Fruit fly (Drosophila melanogaster) Kc167 (cell line): ENCODE results near the gene CG9263.

Experiments used
- Myc ChIP-seq: fragments of >200 bp; optimal IDR thresholded peaks from 2 replicates; lab custom pipeline; 2017; ENCODE audit warnings: missing external identifiers
- Sin3A ChIP-seq: fragments of >200 bp; optimal IDR thresholded peaks from 2 replicates; lab custom pipeline; 2018; ENCODE audit warnings: missing external identifiers
- h ChIP-seq: fragments of >200 bp; optimal IDR thresholded peaks from 3 replicates; lab custom pipeline; 2018; ENCODE audit warnings: missing external identifiers
- insv ChIP-seq: fragments of >200 bp; optimal IDR thresholded peaks from 3 replicates; lab custom pipeline; 2018; ENCODE audit warnings: missing external identifiers
- psq ChIP-seq: fragments of >200 bp; optimal IDR thresholded peaks from 2 replicates; lab custom pipeline; 2017; ENCODE audit warnings: missing external identifiers
- ttk ChIP-seq: sonication (Bioruptor generic); optimal IDR thresholded peaks from 2 replicates; lab custom pipeline; 2017; ENCODE audit warnings: missing external identifiers

CG9263 gene

DNA sequence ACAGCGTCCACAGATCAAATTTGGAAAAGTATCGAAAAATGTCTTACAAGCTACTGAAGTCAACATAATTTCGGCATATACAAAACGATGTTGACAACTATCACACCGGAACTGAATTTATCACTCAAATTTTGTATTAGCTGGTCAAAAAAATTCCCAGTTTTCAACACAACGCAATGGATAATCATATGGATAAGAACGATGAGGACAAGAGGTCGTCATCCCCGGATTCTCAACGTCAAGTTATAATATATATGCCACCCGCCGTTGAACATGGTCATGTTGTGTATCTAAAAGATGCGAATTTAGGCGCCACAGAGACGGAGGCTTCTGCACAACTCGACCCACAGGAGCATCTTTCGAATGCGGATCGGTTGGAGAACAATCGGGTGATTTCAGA, at the start of gene CG9263:
Gene CG9263 (minus strand): TSS at position 101 of the 400 bp plus-strand sequence.
- no peak for TF ChIP-seq Sin3A (lab: Kevin White, UChicago)
- TF ChIP-seq psq = no peak
- no peak for TF ChIP-seq Myc (lab: Kevin White, UChicago)
- TF ChIP-seq h (lab: Kevin White, UChicago) = no peak
- no peak for TF ChIP-seq ttk (lab: Kevin White, UChicago)
- TF ChIP-seq insv = no peak

- TF ChIP-seq Myc (lab: Kevin White, UChicago) (no peak), Sin3A (lab: Kevin White, UChicago) (no peak), h (lab: Kevin White, UChicago) (no peak), insv (no peak), psq (no peak), ttk (lab: Kevin White, UChicago) (no peak)
Measured at dm6 chr2L:13591393-13591792, 49.0 kb upstream of the CG9263 start.

DNA sequence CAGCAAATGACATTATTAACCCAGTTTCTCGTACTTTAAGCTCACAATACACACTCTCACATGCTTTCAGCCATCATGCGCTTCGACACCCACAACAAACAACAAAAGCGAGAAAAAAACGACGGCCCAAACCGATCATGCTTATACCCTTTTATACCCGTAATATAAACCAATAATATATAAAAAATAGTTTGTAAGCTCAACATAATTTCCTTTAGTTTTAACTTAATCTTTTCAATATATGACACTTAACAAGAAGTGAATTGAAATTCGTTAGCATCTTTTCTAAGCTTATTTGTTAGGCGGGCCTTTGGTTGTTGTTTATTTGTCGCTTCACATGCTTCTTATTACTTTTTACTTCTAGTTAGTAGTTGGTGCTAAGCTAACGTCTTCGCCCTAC, 44.3 kb upstream of the CG9263 start:
- TF ChIP-seq psq = no peak
- no peak for TF ChIP-seq ttk (lab: Kevin White, UChicago)
- no peak for TF ChIP-seq h (lab: Kevin White, UChicago)

DNA sequence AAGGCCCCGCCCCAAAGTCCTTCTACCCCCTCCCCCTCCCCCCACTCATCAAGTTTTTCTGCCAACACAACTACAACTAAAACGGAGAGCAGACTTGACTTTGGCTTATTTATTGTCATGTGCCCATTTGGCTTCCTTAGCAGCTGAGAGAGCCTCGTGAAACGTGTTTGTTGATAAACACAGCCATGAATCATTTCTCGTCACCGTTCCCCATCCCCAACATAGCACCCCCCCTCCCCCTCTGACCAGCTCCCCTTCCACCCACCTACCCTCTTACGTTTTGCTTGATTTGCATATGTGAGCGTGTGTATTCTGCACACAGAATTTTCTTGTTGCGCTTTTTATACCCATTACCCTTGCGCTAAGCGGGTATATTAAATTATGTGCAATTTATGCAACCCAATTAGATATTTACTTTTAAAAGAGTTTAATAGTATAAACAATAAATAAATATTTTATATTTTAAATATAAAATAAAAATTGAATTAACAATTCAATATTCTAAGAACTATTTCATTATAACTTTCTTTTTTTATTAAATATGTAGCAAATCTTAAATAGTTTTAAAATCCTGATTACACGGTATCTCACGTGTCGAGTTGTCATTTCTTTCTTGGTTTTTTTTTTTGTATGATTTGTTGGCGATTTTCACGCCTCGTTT, 29.5 kb upstream of the CG9263 start:
- TF ChIP-seq Myc (lab: Kevin White, UChicago) = no peak
- no peak for TF ChIP-seq psq
- TF ChIP-seq insv = no peak
- no peak for TF ChIP-seq ttk (lab: Kevin White, UChicago)

DNA sequence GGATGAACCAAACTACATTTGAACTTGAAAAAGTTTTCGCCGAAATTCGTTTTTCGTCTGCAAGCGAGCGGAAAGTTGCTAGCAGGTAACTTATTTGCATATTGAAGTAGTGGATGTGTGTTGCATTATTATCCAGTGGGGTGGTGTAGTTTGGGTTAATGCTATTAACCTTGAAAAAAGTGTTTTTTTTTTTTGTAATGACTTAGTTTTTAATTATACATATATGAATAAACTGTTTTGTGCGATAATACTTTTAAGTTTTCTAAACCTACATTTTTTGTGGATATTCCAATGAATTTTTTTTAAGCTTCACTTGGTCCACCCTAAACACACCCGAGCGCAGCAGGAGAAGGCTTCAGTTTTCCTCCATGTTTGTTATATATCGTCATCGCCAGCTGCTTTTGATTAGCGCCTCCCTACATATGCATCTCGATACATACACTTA, 28.6 kb upstream of the CG9263 start:
- no peak for TF ChIP-seq Myc (lab: Kevin White, UChicago)
- TF ChIP-seq insv = no peak
- TF ChIP-seq Sin3A (lab: Kevin White, UChicago) = no peak
- TF ChIP-seq psq = no peak
- TF ChIP-seq ttk (lab: Kevin White, UChicago) = no peak

dm6 chr2L:13570016-13570415, 27.6 kb upstream of the CG9263 start:
- TF ChIP-seq Myc (lab: Kevin White, UChicago) (no peak), ttk (lab: Kevin White, UChicago) (no peak), psq (no peak), insv (no peak), h (lab: Kevin White, UChicago) (no peak)

DNA sequence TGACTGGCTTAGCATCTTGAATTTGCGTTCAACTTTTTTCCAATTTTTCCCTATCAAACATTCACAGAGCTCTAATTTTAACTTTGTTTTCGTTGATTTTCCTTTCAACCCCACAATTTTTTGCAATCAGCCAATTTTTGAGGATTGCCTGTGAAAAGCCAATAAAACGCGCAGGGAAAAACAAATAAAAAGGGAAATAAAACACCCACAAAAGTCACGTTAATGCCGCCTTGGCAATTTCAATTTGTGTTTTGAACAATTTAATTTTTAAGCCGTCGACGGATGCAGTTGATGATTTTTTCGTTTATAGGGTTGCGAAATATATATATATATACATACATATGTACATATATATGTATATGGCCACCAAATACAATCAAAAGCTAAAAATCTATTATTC, 26.6 kb upstream of the CG9263 start:
- TF ChIP-seq insv (no peak), Myc (lab: Kevin White, UChicago) (no peak), psq (no peak), ttk (lab: Kevin White, UChicago) (no peak), h (lab: Kevin White, UChicago) (no peak), Sin3A (lab: Kevin White, UChicago) (no peak)

dm6 chr2L:13555397-13555796, 13.0 kb upstream of the CG9263 start:
- TF ChIP-seq insv (no peak), Myc (lab: Kevin White, UChicago) (no peak), h (lab: Kevin White, UChicago) (no peak), Sin3A (lab: Kevin White, UChicago) (no peak), ttk (lab: Kevin White, UChicago) (no peak), psq (no peak)

DNA sequence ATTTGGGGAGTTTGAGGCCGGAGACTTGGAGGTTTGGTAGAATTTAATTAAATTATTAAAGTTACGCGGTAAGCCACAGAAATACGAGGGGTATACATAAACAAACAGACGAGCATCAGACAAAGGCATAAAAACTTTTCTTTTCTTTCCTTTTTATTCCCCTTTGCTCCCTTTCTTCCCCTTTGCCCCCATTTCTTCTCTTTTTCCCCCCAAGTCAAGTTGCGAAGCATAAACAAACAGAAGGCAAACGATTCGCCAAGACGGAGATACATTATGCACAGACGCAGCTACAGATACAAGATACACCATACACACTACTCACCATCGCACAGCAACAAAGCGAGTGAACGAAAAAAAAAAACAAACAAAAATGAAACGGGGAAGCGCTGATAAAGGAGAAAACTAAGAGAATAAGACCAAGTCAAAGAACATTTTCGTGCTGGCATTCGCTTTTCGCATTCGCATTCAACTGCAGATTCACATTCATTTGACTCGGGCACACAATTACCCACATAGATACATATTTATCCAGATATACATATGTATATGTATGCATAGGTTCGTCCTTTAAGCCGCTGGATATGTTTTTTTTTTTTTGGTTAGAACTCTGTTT, 12.3 kb upstream of the CG9263 start:
- no peak for TF ChIP-seq insv
- no peak for TF ChIP-seq Myc (lab: Kevin White, UChicago)
- no peak for TF ChIP-seq psq
- TF ChIP-seq Sin3A (lab: Kevin White, UChicago) = no peak
- TF ChIP-seq h (lab: Kevin White, UChicago) = no peak
- TF ChIP-seq ttk (lab: Kevin White, UChicago) = no peak

- TF ChIP-seq ttk (lab: Kevin White, UChicago) = no peak
- TF ChIP-seq insv = no peak
- no peak for TF ChIP-seq h (lab: Kevin White, UChicago)
- TF ChIP-seq Myc (lab: Kevin White, UChicago) = no peak
- TF ChIP-seq Sin3A (lab: Kevin White, UChicago) = no peak
- no peak for TF ChIP-seq psq
Measured at dm6 chr2L:13552686-13553085, 10.3 kb upstream of the CG9263 start.

- TF ChIP-seq Myc (lab: Kevin White, UChicago) = no peak
- no peak for TF ChIP-seq psq
- no peak for TF ChIP-seq h (lab: Kevin White, UChicago)
- TF ChIP-seq ttk (lab: Kevin White, UChicago) = no peak
- TF ChIP-seq insv = no peak
- no peak for TF ChIP-seq Sin3A (lab: Kevin White, UChicago)
Measured at dm6 chr2L:13550488-13551033, 8.2 kb upstream of the CG9263 start.

DNA sequence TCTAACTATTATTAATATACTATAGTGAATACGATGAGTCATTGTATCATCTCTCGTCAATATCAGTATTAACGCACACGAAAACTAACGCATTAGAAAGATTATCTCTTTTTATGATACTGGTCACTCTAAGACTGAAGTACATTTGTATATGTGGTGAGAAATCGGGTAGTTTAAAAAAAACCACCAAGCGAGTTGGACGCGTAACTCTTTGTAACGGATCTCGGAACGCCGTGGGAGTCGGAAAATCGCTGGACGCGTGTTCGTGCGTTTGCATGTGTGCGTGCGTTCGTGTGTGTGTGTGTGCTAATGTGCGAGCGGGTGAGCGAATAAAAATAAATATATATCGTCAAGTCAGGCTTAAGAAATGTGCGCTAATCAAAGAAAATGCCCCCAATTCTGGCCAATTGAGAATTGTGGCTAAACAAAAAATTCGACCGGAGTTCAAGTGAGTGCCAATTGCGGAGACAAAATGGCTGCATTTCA, 7.6 kb upstream of the CG9263 start, which contains the start of gene kuz:
Gene kuz (plus strand): TSS at position 167 of the 486 bp plus-strand sequence.
- no peak for TF ChIP-seq insv
- TF ChIP-seq h (lab: Kevin White, UChicago) = no peak
- no peak for TF ChIP-seq Sin3A (lab: Kevin White, UChicago)
